Worm (Caenorhabditis elegans) whole organism, L4 larva: Measurements from ENCODE around the gene C15H11.13.

Experiments
- D1046.2 ChIP-seq: fragments of 200-800 bp; sonication (Bioruptor generic); IDR thresholded peaks from 2 replicates; pipeline ENCODE4 v1.3.6; 2022; ENCODE audit warnings: missing genetic modification characterization, missing compliant biosample characterization
- T20F7.1 ChIP-seq: fragments of 200-800 bp; sonication (Bioruptor generic); optimal IDR thresholded peaks from 2 replicates; lab custom pipeline; 2018; ENCODE audit warnings: mild to moderate bottlenecking, missing genetic modification characterization, missing compliant biosample characterization
- T26A8.4 ChIP-seq: fragments of 200-800 bp; sonication (Bioruptor generic); IDR thresholded peaks from 2 replicates; pipeline ENCODE4 v1.3.6; 2022; ENCODE audit warnings: missing genetic modification characterization, missing compliant biosample characterization
- Y48G9A.11 ChIP-seq: fragments of 200-800 bp; sonication (Bioruptor generic); IDR thresholded peaks from 2 replicates; pipeline ENCODE4 v1.3.6; 2022; ENCODE audit warnings: missing genetic modification reagents, missing genetic modification characterization, missing compliant biosample characterization
- aha-1 ChIP-seq: fragments of 150-350 bp; peaks from one replicate; lab custom pipeline; 2014; ENCODE audit warnings: missing biosample characterization, missing genetic modification characterization
- ama-1 ChIP-seq: fragments of 150-350 bp; optimal IDR thresholded peaks from 2 replicates; lab custom pipeline; 2014; ENCODE audit warnings: inconsistent platforms, mixed read lengths
- arid-1 ChIP-seq: fragments of 200-800 bp; sonication (Bioruptor generic); conservative IDR thresholded peaks from 2 replicates; pipeline ENCODE4 v1.3.6; 2022; ENCODE audit warnings: missing genetic modification reagents, missing genetic modification characterization, missing compliant biosample characterization
- attf-4 ChIP-seq: sonication (generic microtip); optimal IDR thresholded peaks from 3 replicates; lab custom pipeline; 2017; ENCODE audit warnings: missing biosample characterization, missing genetic modification characterization
- ceh-20 ChIP-seq: fragments of 200-800 bp; sonication (Bioruptor generic); IDR thresholded peaks from 2 replicates; pipeline ENCODE4 v1.3.6; 2022; ENCODE audit warnings: missing genetic modification reagents, missing genetic modification characterization, missing compliant biosample characterization
- ceh-28 ChIP-seq: fragments of 150-350 bp; optimal IDR thresholded peaks from 2 replicates; lab custom pipeline; 2014; ENCODE audit warnings: missing biosample characterization, missing genetic modification reagents, missing genetic modification characterization
- daf-16 ChIP-seq, 3 experiments: sonication (generic microtip); optimal IDR thresholded peaks; 2 replicates each; lab custom pipeline; 2016 to 2017; ENCODE audit warnings: missing genetic modification characterization in 3 of 3, missing genetic modification reagents in 3 of 3, mild to moderate bottlenecking in 2 of 3, missing compliant biosample characterization in 2 of 3, missing biosample characterization in 1 of 3, moderate library complexity in 1 of 3
- daf-8 ChIP-seq: fragments of 200-800 bp; sonication (Bioruptor generic); IDR thresholded peaks from 2 replicates; pipeline ENCODE4 v1.3.6; 2022; ENCODE audit warnings: missing genetic modification characterization, missing compliant biosample characterization
- dmd-6 ChIP-seq: fragments of 200-800 bp; sonication (Bioruptor generic); IDR thresholded peaks from 2 replicates; pipeline ENCODE4 v1.3.6; 2022; ENCODE audit warnings: missing genetic modification reagents, missing genetic modification characterization, missing compliant biosample characterization
- dpl-1 ChIP-seq: fragments of 150-350 bp; optimal IDR thresholded peaks from 2 replicates; lab custom pipeline; 2014; ENCODE audit warnings: missing biosample characterization, missing genetic modification reagents, missing genetic modification characterization
- duxl-1 ChIP-seq: sonication (generic microtip); optimal IDR thresholded peaks from 2 replicates; lab custom pipeline; 2016; ENCODE audit warnings: mild to moderate bottlenecking, missing genetic modification characterization, moderate library complexity, missing compliant biosample characterization; ENCODE audit not compliant: poor library complexity
- dve-1 ChIP-seq: sonication (generic microtip); optimal IDR thresholded peaks from 2 replicates; lab custom pipeline; 2017; ENCODE audit warnings: antibody characterized with exemption, mild to moderate bottlenecking, missing genetic modification characterization, missing compliant biosample characterization; ENCODE audit not compliant: insufficient read depth
- hif-1 ChIP-seq, 2 experiments: sonication (generic microtip); optimal IDR thresholded peaks; 2 replicates each; lab custom pipeline; 2016 to 2017; ENCODE audit warnings: missing compliant biosample characterization in 2 of 2, missing genetic modification characterization in 2 of 2, missing genetic modification reagents in 2 of 2, missing genotype in 2 of 2, mild to moderate bottlenecking in 1 of 2
- hlh-11 ChIP-seq: fragments of 200-800 bp; sonication (Bioruptor generic); optimal IDR thresholded peaks from 2 replicates; lab custom pipeline; 2018; ENCODE audit warnings: mild to moderate bottlenecking, missing genetic modification characterization, missing compliant biosample characterization
- hlh-30 ChIP-seq: sonication (generic microtip); optimal IDR thresholded peaks from 2 replicates; lab custom pipeline; 2017; ENCODE audit warnings: antibody characterized with exemption, mild to moderate bottlenecking, missing genetic modification characterization, missing compliant biosample characterization; ENCODE audit not compliant: insufficient read depth
- hmg-1.1 ChIP-seq: fragments of 200-800 bp; sonication (Bioruptor generic); IDR thresholded peaks from 2 replicates; pipeline ENCODE4 v1.3.6; 2022; ENCODE audit warnings: missing genetic modification reagents, missing genetic modification characterization, missing compliant biosample characterization
- lin-1 ChIP-seq: fragments of 200-800 bp; sonication (Bioruptor generic); IDR thresholded peaks from 2 replicates; pipeline ENCODE4 v1.3.6; 2022; ENCODE audit warnings: missing genetic modification reagents, missing genetic modification characterization, missing compliant biosample characterization
- lin-38 ChIP-seq: fragments of 200-800 bp; sonication (Bioruptor generic); IDR thresholded peaks from 2 replicates; pipeline ENCODE4 v1.3.6; 2022; ENCODE audit warnings: missing genetic modification reagents, missing genetic modification characterization, missing compliant biosample characterization
- lsy-2 ChIP-seq, 2 experiments: fragments of 150-350 bp in 1 of 2; sonication (generic microtip) in 1 of 2; optimal IDR thresholded peaks; 2 replicates each; lab custom pipeline; 2014 to 2017; ENCODE audit warnings: missing biosample characterization in 2 of 2, missing genetic modification characterization in 2 of 2
- mdl-1 ChIP-seq, 2 experiments: fragments of 150-350 bp in 1 of 2; sonication (generic microtip) in 1 of 2; optimal IDR thresholded peaks; 2 replicates each; lab custom pipeline; 2014 to 2017; ENCODE audit warnings: missing biosample characterization in 2 of 2, missing genetic modification characterization in 2 of 2
- mep-1 ChIP-seq: fragments of 150-350 bp; sonication (generic microtip); optimal IDR thresholded peaks from 3 replicates; lab custom pipeline; 2014; ENCODE audit warnings: missing biosample characterization, missing genetic modification characterization
- mes-2 ChIP-seq: sonication (generic microtip); optimal IDR thresholded peaks from 2 replicates; lab custom pipeline; 2016; ENCODE audit warnings: missing genotype, mild to moderate bottlenecking, missing genetic modification characterization, missing compliant biosample characterization; ENCODE audit not compliant: poor library complexity, severe bottlenecking
- mxl-3 ChIP-seq: fragments of 200-800 bp; sonication (Bioruptor generic); optimal IDR thresholded peaks from 2 replicates; lab custom pipeline; 2018; ENCODE audit warnings: mild to moderate bottlenecking, missing genetic modification characterization, missing compliant biosample characterization
- nhr-102 ChIP-seq: sonication (generic microtip); optimal IDR thresholded peaks from 2 replicates; lab custom pipeline; 2016; ENCODE audit warnings: mild to moderate bottlenecking, missing genetic modification characterization, moderate library complexity, missing compliant biosample characterization
- nhr-11 ChIP-seq: fragments of 150-350 bp; optimal IDR thresholded peaks from 2 replicates; lab custom pipeline; 2014; ENCODE audit warnings: missing biosample characterization, missing genetic modification characterization
- nhr-28 ChIP-seq: fragments of 150-350 bp; optimal IDR thresholded peaks from 2 replicates; lab custom pipeline; 2014; ENCODE audit warnings: missing biosample characterization, missing genetic modification characterization
- nhr-48 ChIP-seq: sonication (generic microtip); optimal IDR thresholded peaks from 2 replicates; lab custom pipeline; 2016; ENCODE audit warnings: mild to moderate bottlenecking, missing genetic modification characterization, missing compliant biosample characterization
- nhr-6 ChIP-seq: fragments of 150-350 bp; optimal IDR thresholded peaks from 2 replicates; lab custom pipeline; 2014; ENCODE audit warnings: missing biosample characterization, missing genetic modification characterization
- nhr-77 ChIP-seq: fragments of 150-350 bp; optimal IDR thresholded peaks from 2 replicates; lab custom pipeline; 2014; ENCODE audit warnings: missing biosample characterization, missing genetic modification characterization
- php-3 ChIP-seq: fragments of 200-800 bp; sonication (Bioruptor generic); IDR thresholded peaks from 2 replicates; pipeline ENCODE4 v1.3.6; 2022; ENCODE audit warnings: missing genetic modification reagents, missing genetic modification characterization, missing compliant biosample characterization
- pqm-1 ChIP-seq: sonication (generic microtip); optimal IDR thresholded peaks from 2 replicates; lab custom pipeline; 2017; ENCODE audit warnings: missing biosample characterization, missing genetic modification characterization
- rbr-2 ChIP-seq: sonication (generic microtip); optimal IDR thresholded peaks from 2 replicates; lab custom pipeline; 2016; ENCODE audit warnings: missing genotype, missing genetic modification characterization, missing compliant biosample characterization
- snpc-1.2 ChIP-seq: fragments of 200-800 bp; sonication (Bioruptor generic); IDR thresholded peaks from 2 replicates; pipeline ENCODE4 v1.3.6; 2022; ENCODE audit warnings: missing genetic modification reagents, missing genetic modification characterization, missing compliant biosample characterization
- spr-1 ChIP-seq: sonication (generic microtip); optimal IDR thresholded peaks from 2 replicates; lab custom pipeline; 2016; ENCODE audit warnings: mild to moderate bottlenecking, missing genetic modification characterization, missing compliant biosample characterization
- spr-3 ChIP-seq: fragments of 200-800 bp; sonication (Bioruptor generic); optimal IDR thresholded peaks from 2 replicates; lab custom pipeline; 2018; ENCODE audit warnings: mild to moderate bottlenecking, missing genetic modification characterization, missing compliant biosample characterization
- tag-97 ChIP-seq: fragments of 200-800 bp; sonication (Bioruptor generic); IDR thresholded peaks from 2 replicates; pipeline ENCODE4 v1.3.6; 2022; ENCODE audit warnings: missing genetic modification characterization, missing compliant biosample characterization
- tra-1 ChIP-seq: fragments of 200-800 bp; sonication (Bioruptor generic); IDR thresholded peaks from 2 replicates; pipeline ENCODE4 v1.3.6; 2022; ENCODE audit warnings: missing genetic modification reagents, missing genetic modification characterization, missing compliant biosample characterization
- unc-62 ChIP-seq, 3 experiments: fragments of 150-350 bp in 1 of 3; sonication (generic microtip); optimal IDR thresholded peaks in 2 of 3; peaks in 1 of 3; 1 replicate in 1 of 3; 2 replicates in 2 of 3; lab custom pipeline; 2014 to 2017; ENCODE audit warnings: missing biosample characterization in 3 of 3, missing genetic modification characterization in 3 of 3, missing genetic modification reagents in 3 of 3, missing genotype in 1 of 3
- ztf-7 ChIP-seq: fragments of 150-350 bp; optimal IDR thresholded peaks from 2 replicates; lab custom pipeline; 2014; ENCODE audit warnings: missing biosample characterization, missing genetic modification characterization

C15H11.13 gene

DNA sequence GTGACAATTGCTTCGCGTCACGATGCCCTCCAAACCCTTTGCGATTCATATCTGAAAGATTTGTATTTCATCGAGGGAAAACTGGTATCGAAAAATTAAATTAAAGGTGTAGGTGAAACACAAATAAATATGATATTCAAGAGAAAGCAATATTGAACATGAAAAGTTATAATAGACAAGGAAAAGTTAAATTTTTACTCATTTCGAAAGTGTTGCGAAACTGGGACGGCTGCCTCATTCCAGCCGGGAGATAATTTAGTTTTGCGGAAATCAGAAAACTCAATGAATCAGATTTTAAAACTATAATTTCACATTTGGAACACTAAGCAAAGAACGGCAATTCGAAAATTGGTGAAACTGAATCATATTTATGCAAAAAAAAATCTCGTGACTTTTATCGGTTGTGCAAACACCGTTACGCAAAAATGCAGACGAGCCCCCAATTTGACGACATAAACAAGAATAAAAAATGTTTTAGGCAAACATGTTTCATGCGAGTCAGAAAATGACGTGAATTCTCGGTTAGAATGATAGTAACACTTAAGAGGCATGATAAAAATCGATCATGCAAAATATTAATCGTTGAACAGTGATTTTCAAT lies 20.2 kb downstream of the C15H11.13 start, which contains the start of the genes nxf-1 and C15H11.11:
TSS of gene nxf-1 (minus strand) at position 51 of the 601 bp plus-strand sequence.
TSS of gene C15H11.11 (plus strand) at position 536 of the 601 bp plus-strand sequence.
- TF ChIP-seq mdl-1 (tag; optimal IDR thresholded peaks at IDR 0.05; lab: Kevin White, UChicago) = peak in 1 of 2 experiments; percentile 71
- peak; percentile 76 for TF ChIP-seq mes-2 (tag; lab: Kevin White, UChicago)
- peak; percentile 49 for TF ChIP-seq ama-1 (lab: Kevin White, UChicago)
- no peak for TF ChIP-seq D1046.2 (GFP tag; lab: Robert Waterston, UW)
- TF ChIP-seq snpc-1.2 (GFP tag; lab: Robert Waterston, UW) = no peak
- peak; percentile 60 for TF ChIP-seq T26A8.4 (GFP tag; lab: Robert Waterston, UW)
- peak; percentile 33 for TF ChIP-seq pqm-1 (tag; lab: Kevin White, UChicago)
- TF ChIP-seq hlh-11 (tag; lab: Kevin White, UChicago) = peak; percentile 84
- TF ChIP-seq php-3 = peak; percentile 75; the same call in 1 of the 2 replicates
- peak; percentile 35 for TF ChIP-seq spr-1
- TF ChIP-seq tag-97 (GFP tag; lab: Robert Waterston, UW) = no peak
- peak in 1 of 2 experiments; percentile 49 for TF ChIP-seq hif-1 (tag; optimal IDR thresholded peaks at IDR 0.05; lab: Kevin White, UChicago)
- TF ChIP-seq unc-62 (GFP tag; optimal IDR thresholded peaks at IDR 0.05 in 1 of 2; lab: Kevin White, UChicago) = no peak
- TF ChIP-seq unc-62 (tag; optimal IDR thresholded peaks at IDR 0.05; lab: Kevin White, UChicago) = no peak
- peak; percentile 74 for TF ChIP-seq ztf-7 (tag; lab: Kevin White, UChicago)
- TF ChIP-seq daf-16 (GFP tag; optimal IDR thresholded peaks at IDR 0.05; lab: Kevin White, UChicago) = peak; percentile 39 to 74
- TF ChIP-seq daf-16 (tag; optimal IDR thresholded peaks at IDR 0.05; lab: Kevin White, UChicago) = peak; percentile 99
- TF ChIP-seq nhr-102 (tag; lab: Kevin White, UChicago) = peak; percentile 72
- TF ChIP-seq dpl-1 (GFP tag; lab: Kevin White, UChicago) = peak; percentile 68
- 0 out of 2 replicates have a peak, but pooled peaks have one; percentile 28 for TF ChIP-seq ceh-20 (GFP tag; lab: Robert Waterston, UW)
- TF ChIP-seq daf-8 (GFP tag; lab: Robert Waterston, UW) = no peak
- no peak for TF ChIP-seq nhr-11 (tag; lab: Kevin White, UChicago)
- peak; percentile 62; the same call in 1 of the 2 replicates for TF ChIP-seq lin-1 (GFP tag; lab: Robert Waterston, UW)
- TF ChIP-seq T20F7.1 = peak; percentile 81
- peak; percentile 80 for TF ChIP-seq dve-1 (tag; lab: Kevin White, UChicago)
- TF ChIP-seq mep-1 (tag; lab: Kevin White, UChicago) = peak; percentile 78
- no peak for TF ChIP-seq aha-1 (tag; lab: Kevin White, UChicago)
- TF ChIP-seq rbr-2 = peak; percentile 14
- peak; percentile 14 for TF ChIP-seq mxl-3
- TF ChIP-seq hlh-30 (tag; lab: Kevin White, UChicago) = peak; percentile 99
- TF ChIP-seq nhr-77 (tag; lab: Kevin White, UChicago) = peak; percentile 76
- peak; percentile 39 for TF ChIP-seq duxl-1
- TF ChIP-seq Y48G9A.11 (GFP tag; lab: Robert Waterston, UW) = no peak
- TF ChIP-seq nhr-6 (tag; lab: Kevin White, UChicago) = peak; percentile 73
- peak; percentile 43; the same call in 1 of the 2 replicates for TF ChIP-seq hmg-1.1 (GFP tag; lab: Robert Waterston, UW)
- no peak for TF ChIP-seq ceh-28 (tag; lab: Kevin White, UChicago)
- no peak for TF ChIP-seq spr-3
- TF ChIP-seq dmd-6 = peak; percentile 81
- TF ChIP-seq arid-1 (GFP tag; lab: Robert Waterston, UW) = peak; percentile 58; the same call in 1 of the 2 replicates
- TF ChIP-seq lin-38 (GFP tag; lab: Robert Waterston, UW) = peak; percentile 72
- TF ChIP-seq tra-1 = 0 out of 2 replicates have a peak, but pooled peaks have one; percentile 43
- TF ChIP-seq attf-4 (tag; lab: Kevin White, UChicago) = no peak
- peak; percentile 40 for TF ChIP-seq nhr-48 (tag; lab: Kevin White, UChicago)
- peak; percentile 50 for TF ChIP-seq nhr-28 (tag; lab: Kevin White, UChicago)
- peak in 1 of 2 experiments; percentile 82 for TF ChIP-seq lsy-2 (tag; optimal IDR thresholded peaks at IDR 0.05; lab: Kevin White, UChicago)
